Worm (Caenorhabditis elegans) whole organism, L4 larva: Measurements from ENCODE around the gene dmsr-8.

Experiments
- skn-1 ChIP-seq: fragments of 150-350 bp; optimal IDR thresholded peaks from 2 replicates; lab custom pipeline; 2014; ENCODE audit warnings: missing biosample characterization, missing genetic modification characterization
- unc-62 ChIP-seq, 3 experiments: fragments of 150-350 bp in 1 of 3; sonication (generic microtip); optimal IDR thresholded peaks in 2 of 3; peaks in 1 of 3; 1 replicate in 1 of 3; 2 replicates in 2 of 3; lab custom pipeline; 2014 to 2017; ENCODE audit warnings: missing biosample characterization in 3 of 3, missing genetic modification characterization in 3 of 3, missing genetic modification reagents in 3 of 3, missing genotype in 1 of 3

DNA sequence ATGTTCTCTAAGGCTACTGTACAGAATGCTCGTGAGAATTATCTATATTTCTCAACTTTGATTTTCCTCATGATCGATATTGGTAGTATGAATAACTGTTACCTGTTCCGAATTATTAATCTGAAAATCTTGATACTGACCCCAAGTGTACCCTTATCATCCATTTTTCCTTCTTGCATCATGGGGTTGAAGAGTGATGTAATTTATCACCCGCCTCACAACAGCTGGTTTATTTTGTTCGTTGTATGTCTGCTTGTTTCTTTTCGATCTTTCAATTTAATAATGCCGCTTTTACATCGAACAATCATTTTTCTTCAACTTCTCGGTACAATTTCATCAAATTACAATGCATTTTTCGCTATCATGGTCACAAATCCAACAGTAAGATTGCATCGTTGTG, 5.3 kb downstream of the dmsr-8 start, which contains the start of gene C35A5.6:
- TF ChIP-seq unc-62 (GFP tag; optimal IDR thresholded peaks at IDR 0.05 in 1 of 2; lab: Kevin White, UChicago) (no peak), unc-62 (tag; optimal IDR thresholded peaks at IDR 0.05; lab: Kevin White, UChicago) (no peak), skn-1 (tag; lab: Kevin White, UChicago) (no peak)
